Fruit fly (Drosophila melanogaster) whole organism, embryonic: ENCODE results near the gene Orc2.

Experiments
- ATbp ChIP-seq: fragments of 200-800 bp; sonication (Bioruptor generic); optimal IDR thresholded peaks from 2 replicates; lab custom pipeline; 2017; ENCODE audit warnings: missing biosample characterization, mild to moderate bottlenecking, missing genetic modification characterization, missing genetic modification reagents
- Abd-B ChIP-seq: fragments of 200-800 bp; sonication (Bioruptor generic); optimal IDR thresholded peaks from 2 replicates; lab custom pipeline; 2018; ENCODE audit warnings: missing biosample characterization, mild to moderate bottlenecking, missing genetic modification characterization, moderate library complexity
- BEAF-32 ChIP-seq: fragments of 200-800 bp; sonication (Bioruptor generic); optimal IDR thresholded peaks from 3 replicates; lab custom pipeline; 2017; ENCODE audit warnings: missing biosample characterization, missing genetic modification characterization, mild to moderate bottlenecking, moderate library complexity, missing genetic modification reagents
- Bdp1 ChIP-seq: fragments of 200-800 bp; sonication (Bioruptor generic); optimal IDR thresholded peaks from 3 replicates; lab custom pipeline; 2016; ENCODE audit warnings: missing biosample characterization, missing genetic modification characterization
- CG10959 ChIP-seq: fragments of 200-800 bp; sonication (Bioruptor generic); IDR thresholded peaks from 2 replicates; pipeline ENCODE4 v1.3.6; 2022; ENCODE audit warnings: missing biosample characterization, missing genetic modification characterization
- CG12104 ChIP-seq: fragments of 200-800 bp; sonication (Bioruptor generic); optimal IDR thresholded peaks from 3 replicates; lab custom pipeline; 2016; ENCODE audit warnings: missing biosample characterization, missing genetic modification characterization
- CG13775 ChIP-seq: fragments of 200-800 bp; sonication (Bioruptor generic); optimal IDR thresholded peaks from 3 replicates; lab custom pipeline; 2017; ENCODE audit warnings: missing biosample characterization, mild to moderate bottlenecking, missing genetic modification characterization
- CG14050 ChIP-seq: fragments of 200-800 bp; sonication (Bioruptor generic); IDR thresholded peaks from 3 replicates; pipeline ENCODE4 v1.3.6; 2022; ENCODE audit warnings: missing biosample characterization, missing genetic modification characterization
- CG15011 ChIP-seq: fragments of 200-800 bp; sonication (Bioruptor generic); optimal IDR thresholded peaks from 3 replicates; lab custom pipeline; 2018; ENCODE audit warnings: missing biosample characterization, mild to moderate bottlenecking, missing genetic modification characterization
- CG15479 ChIP-seq: fragments of 200-800 bp; sonication (Bioruptor generic); optimal IDR thresholded peaks from 3 replicates; lab custom pipeline; 2019; ENCODE audit warnings: missing biosample characterization, mild to moderate bottlenecking, missing genetic modification characterization, moderate library complexity
- CG16779 ChIP-seq: fragments of 200-800 bp; sonication (Bioruptor generic); IDR thresholded peaks from 2 replicates; pipeline ENCODE4 v1.3.6; 2022; ENCODE audit warnings: missing biosample characterization, missing genetic modification characterization
- CG16813 ChIP-seq: fragments of 200-800 bp; sonication (Bioruptor generic); IDR thresholded peaks from 3 replicates; pipeline ENCODE4 v1.3.6; 2022; ENCODE audit warnings: missing biosample characterization, missing genetic modification characterization; ENCODE audit not compliant: partially characterized antibody
- CG17385 ChIP-seq: fragments of 200-800 bp; sonication (Bioruptor generic); optimal IDR thresholded peaks from 3 replicates; lab custom pipeline; 2018; ENCODE audit warnings: missing biosample characterization, mild to moderate bottlenecking, missing genetic modification characterization
- CG18764 ChIP-seq: fragments of 200-800 bp; sonication (Bioruptor generic); optimal IDR thresholded peaks from 3 replicates; lab custom pipeline; 2016; ENCODE audit warnings: missing biosample characterization, missing genetic modification characterization
- CG2120 ChIP-seq: fragments of 200-800 bp; sonication (Bioruptor generic); optimal IDR thresholded peaks from 3 replicates; lab custom pipeline; 2016; ENCODE audit warnings: missing biosample characterization, missing genetic modification characterization
- CG31365 ChIP-seq: fragments of 200-800 bp; sonication (Bioruptor generic); optimal IDR thresholded peaks from 2 replicates; lab custom pipeline; 2018; ENCODE audit warnings: missing biosample characterization, mild to moderate bottlenecking, missing genetic modification characterization
- CG31441 ChIP-seq: fragments of 200-800 bp; sonication (Bioruptor generic); IDR thresholded peaks from 2 replicates; pipeline ENCODE4 v1.3.6; 2022; ENCODE audit warnings: missing biosample characterization, missing genetic modification characterization
- CG3281 ChIP-seq: fragments of 200-800 bp; sonication (Bioruptor generic); optimal IDR thresholded peaks from 3 replicates; lab custom pipeline; 2017; ENCODE audit warnings: missing biosample characterization, mild to moderate bottlenecking, missing genetic modification characterization
- CG4404 ChIP-seq: fragments of 200-800 bp; sonication (Bioruptor generic); IDR thresholded peaks from 2 replicates; pipeline ENCODE4 v1.3.6; 2022; ENCODE audit warnings: missing biosample characterization, missing genetic modification characterization
- CG4854 ChIP-seq: fragments of 200-800 bp; sonication (Bioruptor generic); optimal IDR thresholded peaks from 2 replicates; lab custom pipeline; 2016; ENCODE audit warnings: missing biosample characterization, missing genetic modification characterization, inconsistent platforms
- CG5953 ChIP-seq: fragments of 200-800 bp; sonication (Bioruptor generic); IDR thresholded peaks from 2 replicates; pipeline ENCODE4 v1.3.6; 2022; ENCODE audit warnings: missing biosample characterization, missing genetic modification characterization
- CG7839 ChIP-seq: fragments of 200-800 bp; sonication (Bioruptor generic); optimal IDR thresholded peaks from 3 replicates; lab custom pipeline; 2018; ENCODE audit warnings: missing biosample characterization, mild to moderate bottlenecking, missing genetic modification characterization, moderate library complexity
- CG7987 ChIP-seq: fragments of 200-800 bp; sonication (Bioruptor generic); optimal IDR thresholded peaks from 2 replicates; lab custom pipeline; 2018; ENCODE audit warnings: missing biosample characterization, mild to moderate bottlenecking, missing genetic modification characterization, moderate library complexity
- CG9727 ChIP-seq: fragments of 200-800 bp; sonication (Bioruptor generic); optimal IDR thresholded peaks from 3 replicates; lab custom pipeline; 2017; ENCODE audit warnings: missing biosample characterization, mild to moderate bottlenecking, missing genetic modification characterization
- Elba2 ChIP-seq: fragments of 200-800 bp; sonication (Bioruptor generic); optimal IDR thresholded peaks from 3 replicates; lab custom pipeline; 2016; ENCODE audit warnings: missing biosample characterization, missing genetic modification characterization
- Fer2 ChIP-seq: fragments of 200-800 bp; sonication (Bioruptor generic); optimal IDR thresholded peaks from 2 replicates; lab custom pipeline; 2018; ENCODE audit warnings: missing biosample characterization, mild to moderate bottlenecking, missing genetic modification characterization, moderate library complexity
- Hand ChIP-seq: fragments of 200-800 bp; sonication (Bioruptor generic); optimal IDR thresholded peaks from 2 replicates; lab custom pipeline; 2017; ENCODE audit warnings: mild to moderate bottlenecking, missing biosample characterization, missing genetic modification reagents, missing genetic modification characterization
- Optix ChIP-seq: fragments of 200-800 bp; sonication (Bioruptor generic); IDR thresholded peaks from 3 replicates; pipeline ENCODE4 v1.3.6; 2022; ENCODE audit warnings: missing biosample characterization, missing genetic modification characterization
- PHDP ChIP-seq: fragments of 200-800 bp; sonication (Bioruptor generic); optimal IDR thresholded peaks from 3 replicates; lab custom pipeline; 2018; ENCODE audit warnings: missing biosample characterization, mild to moderate bottlenecking, missing genetic modification characterization, moderate library complexity
- Ravus ChIP-seq: fragments of 200-800 bp; sonication (Bioruptor generic); IDR thresholded peaks from 2 replicates; pipeline ENCODE4 v1.3.6; 2022; ENCODE audit warnings: missing biosample characterization, missing genetic modification characterization
- Rx ChIP-seq: fragments of 200-800 bp; sonication (Bioruptor generic); IDR thresholded peaks from 2 replicates; pipeline ENCODE4 v1.3.6; 2022; ENCODE audit warnings: missing biosample characterization, missing genetic modification characterization
- Xrp1 ChIP-seq: fragments of 200-800 bp; sonication (Bioruptor generic); IDR thresholded peaks from 2 replicates; pipeline ENCODE4 v1.3.6; 2022; ENCODE audit warnings: missing biosample characterization, missing genetic modification characterization
- ara ChIP-seq: fragments of 200-800 bp; sonication (Bioruptor generic); IDR thresholded peaks from 2 replicates; pipeline ENCODE4 v1.3.6; 2022; ENCODE audit warnings: missing biosample characterization, missing genetic modification characterization
- corto ChIP-seq: fragments of 200-800 bp; sonication (Bioruptor generic); optimal IDR thresholded peaks from 2 replicates; lab custom pipeline; 2016; ENCODE audit warnings: missing biosample characterization, mild to moderate bottlenecking, missing genetic modification characterization, moderate library complexity
- dmrt11E ChIP-seq: fragments of 200-800 bp; sonication (Bioruptor generic); optimal IDR thresholded peaks from 3 replicates; lab custom pipeline; 2018; ENCODE audit warnings: missing biosample characterization, mild to moderate bottlenecking, missing genetic modification characterization, moderate library complexity
- esg ChIP-seq: fragments of 200-800 bp; sonication (Bioruptor generic); conservative IDR thresholded peaks from 2 replicates; pipeline ENCODE4 v1.3.6; 2022; ENCODE audit warnings: missing biosample characterization, missing genetic modification characterization
- eyg ChIP-seq: fragments of 200-800 bp; sonication (Bioruptor generic); optimal IDR thresholded peaks from 3 replicates; lab custom pipeline; 2016; ENCODE audit warnings: missing biosample characterization, missing genetic modification characterization
- fd102C ChIP-seq: fragments of 200-800 bp; sonication (Bioruptor generic); optimal IDR thresholded peaks from 2 replicates; lab custom pipeline; 2018; ENCODE audit warnings: missing biosample characterization, mild to moderate bottlenecking, missing genetic modification characterization, moderate library complexity
- lilli ChIP-seq: fragments of 200-800 bp; sonication (Bioruptor generic); optimal IDR thresholded peaks from 3 replicates; lab custom pipeline; 2016; ENCODE audit warnings: missing biosample characterization, missing genetic modification characterization
- nom ChIP-seq: fragments of 200-800 bp; sonication (Bioruptor generic); optimal IDR thresholded peaks from 2 replicates; lab custom pipeline; 2017; ENCODE audit warnings: missing biosample characterization, missing genetic modification characterization, mild to moderate bottlenecking, moderate library complexity, missing genetic modification reagents
- odd ChIP-seq: fragments of 200-800 bp; sonication (Bioruptor generic); optimal IDR thresholded peaks from 2 replicates; lab custom pipeline; 2017; ENCODE audit warnings: missing biosample characterization, mild to moderate bottlenecking, missing genetic modification characterization
- pfk ChIP-seq: fragments of 200-800 bp; sonication (Bioruptor generic); optimal IDR thresholded peaks from 2 replicates; lab custom pipeline; 2018; ENCODE audit warnings: missing biosample characterization, mild to moderate bottlenecking, missing genetic modification characterization, moderate library complexity
- phol ChIP-seq: fragments of 200-800 bp; sonication (Bioruptor generic); optimal IDR thresholded peaks from 3 replicates; lab custom pipeline; 2018; ENCODE audit warnings: missing biosample characterization, mild to moderate bottlenecking, missing genetic modification characterization, moderate library complexity
- psq ChIP-seq: fragments of 200-800 bp; sonication (Bioruptor generic); optimal IDR thresholded peaks from 2 replicates; lab custom pipeline; 2017; ENCODE audit warnings: missing biosample characterization, missing genetic modification characterization
- slp2 ChIP-seq: fragments of 200-800 bp; sonication (Bioruptor generic); optimal IDR thresholded peaks from 2 replicates; lab custom pipeline; 2016; ENCODE audit warnings: missing biosample characterization, missing genetic modification characterization
- sug ChIP-seq: fragments of 200-800 bp; optimal IDR thresholded peaks from 2 replicates; lab custom pipeline; 2019; ENCODE audit warnings: missing biosample characterization, mild to moderate bottlenecking, missing genetic modification characterization, moderate library complexity
- tll ChIP-seq, 2 experiments: fragments of 200-800 bp in 1 of 2; fragments of >200 bp in 1 of 2; sonication (Bioruptor generic) in 1 of 2; optimal IDR thresholded peaks; 2 replicates each; lab custom pipeline; 2017 to 2019; ENCODE audit warnings: missing biosample characterization in 2 of 2, missing genetic modification characterization in 2 of 2, mild to moderate bottlenecking in 1 of 2, moderate library complexity in 1 of 2
- tna ChIP-seq: fragments of 200-800 bp; sonication (Bioruptor generic); IDR thresholded peaks from 2 replicates; pipeline ENCODE4 v1.3.6; 2022; ENCODE audit warnings: missing biosample characterization, missing genetic modification characterization; ENCODE audit not compliant: partially characterized antibody
- wor ChIP-seq: fragments of 200-800 bp; sonication (Bioruptor generic); IDR thresholded peaks from 2 replicates; pipeline ENCODE4 v1.3.6; 2022; ENCODE audit warnings: missing biosample characterization, missing genetic modification characterization

Orc2 gene

DNA sequence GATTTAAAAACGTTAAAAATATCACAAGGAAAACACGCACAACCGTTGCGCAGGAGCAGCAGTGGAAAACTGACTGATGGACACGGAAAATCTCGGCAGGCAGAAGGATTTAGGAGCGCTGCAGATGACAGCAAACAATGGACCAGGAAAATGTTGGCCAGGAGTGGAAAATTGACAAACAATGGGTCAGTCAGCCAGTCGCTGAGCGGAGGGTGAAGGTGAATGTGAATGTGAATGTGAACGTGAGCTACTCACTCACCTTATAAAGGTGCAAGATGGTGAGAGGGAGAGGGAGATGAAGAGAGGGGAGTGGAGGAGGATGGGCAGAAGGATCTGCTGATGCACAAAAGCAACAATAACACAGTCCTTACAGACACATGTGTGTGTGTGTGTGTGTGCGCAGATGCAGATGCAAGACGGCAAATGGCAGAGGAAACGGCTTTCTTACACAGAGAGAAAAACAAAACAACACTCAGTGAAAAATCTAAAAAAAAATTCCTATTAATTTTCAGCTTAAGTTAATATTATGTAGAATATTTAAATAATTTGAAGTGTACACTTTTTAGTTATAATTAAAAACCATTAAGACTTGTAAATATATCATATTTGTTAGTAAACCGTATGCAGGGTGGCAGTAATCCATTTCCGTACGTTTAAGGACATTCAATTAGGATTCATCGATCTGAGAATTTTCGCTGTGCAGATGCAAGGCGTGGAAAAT lies 7.2 kb downstream of the Orc2 start (continued):
- TF ChIP-seq fd102C (GFP tag; lab: Kevin White, UChicago) (peak; percentile 14), dmrt11E (tag; lab: Kevin White, UChicago) (peak; percentile 53), CG9727 (GFP tag; lab: Kevin White, UChicago) (peak; percentile 71), slp2 (GFP tag; lab: Kevin White, UChicago) (no peak), CG7839 (peak; percentile 17), CG18764 (GFP tag; lab: Kevin White, UChicago) (no peak), CG13775 (GFP tag; lab: Kevin White, UChicago) (peak; percentile 28), CG16813 (GFP tag; lab: Robert Waterston, UW) (no peak), Xrp1 (peak; percentile 54), CG16779 (GFP tag; lab: Robert Waterston, UW) (0 out of 2 replicates have a peak, but pooled peaks have one; percentile 16), Rx (GFP tag; lab: Robert Waterston, UW) (no peak), CG15011 (GFP tag; lab: Kevin White, UChicago) (no peak), PHDP (tag; lab: Kevin White, UChicago) (no peak), CG31441 (GFP tag; lab: Robert Waterston, UW) (0 out of 2 replicates have a peak, but pooled peaks have one; percentile 32), tll (GFP tag; optimal IDR thresholded peaks at IDR 0.05; lab: Kevin White, UChicago) (peak in 1 of 2 experiments; percentile 78), lilli (no peak), odd (GFP tag; lab: Kevin White, UChicago) (no peak), psq (GFP tag; lab: Kevin White, UChicago) (no peak), CG15479 (GFP tag; lab: Kevin White, UChicago) (peak; percentile 50), ara (no peak), CG14050 (no peak), phol (tag; lab: Kevin White, UChicago) (peak; percentile 21), corto (no peak), esg (no peak), CG10959 (GFP tag; lab: Robert Waterston, UW) (no peak), CG7987 (GFP tag; lab: Kevin White, UChicago) (no peak), CG2120 (GFP tag; lab: Kevin White, UChicago) (no peak), Hand (GFP tag; lab: Kevin White, UChicago) (no peak), CG31365 (tag; lab: Kevin White, UChicago) (no peak), CG3281 (GFP tag; lab: Kevin White, UChicago) (no peak), sug (no peak), CG5953 (GFP tag; lab: Robert Waterston, UW) (no peak), nom (GFP tag; lab: Kevin White, UChicago) (no peak), CG4404 (GFP tag; lab: Robert Waterston, UW) (peak; percentile 40; the same call in 1 of the 2 replicates), BEAF-32 (GFP tag; lab: Kevin White, UChicago) (no peak), eyg (GFP tag; lab: Kevin White, UChicago) (no peak), wor (GFP tag; lab: Robert Waterston, UW) (no peak), pfk (no peak), Abd-B (no peak), CG17385 (GFP tag; lab: Kevin White, UChicago) (no peak), tna (GFP tag; lab: Robert Waterston, UW) (no peak), Ravus (GFP tag; lab: Robert Waterston, UW) (no peak), ATbp (GFP tag; lab: Kevin White, UChicago) (no peak), CG4854 (no peak), Optix (GFP tag; lab: Robert Waterston, UW) (no peak), Fer2 (tag; lab: Kevin White, UChicago) (no peak), CG12104 (GFP tag; lab: Kevin White, UChicago) (no peak), Bdp1 (GFP tag; lab: Kevin White, UChicago) (no peak), Elba2 (no peak)
